Worm (Caenorhabditis elegans): ENCODE measurements around the gene F11E6.4.

The F11E6.4 gene

ce11 chrIV:17475743-17476142 is 5.6 kb upstream of the F11E6.4 start, which contains the start of gene grl-24:
grl-24 (minus strand) TSS chrIV:17475843.
- no peak for TF ChIP-seq T20F7.1 (GFP tag; optimal IDR thresholded peaks at IDR 0.05)
- peak; percentile 82 for TF ChIP-seq aha-1 (tag)

DNA sequence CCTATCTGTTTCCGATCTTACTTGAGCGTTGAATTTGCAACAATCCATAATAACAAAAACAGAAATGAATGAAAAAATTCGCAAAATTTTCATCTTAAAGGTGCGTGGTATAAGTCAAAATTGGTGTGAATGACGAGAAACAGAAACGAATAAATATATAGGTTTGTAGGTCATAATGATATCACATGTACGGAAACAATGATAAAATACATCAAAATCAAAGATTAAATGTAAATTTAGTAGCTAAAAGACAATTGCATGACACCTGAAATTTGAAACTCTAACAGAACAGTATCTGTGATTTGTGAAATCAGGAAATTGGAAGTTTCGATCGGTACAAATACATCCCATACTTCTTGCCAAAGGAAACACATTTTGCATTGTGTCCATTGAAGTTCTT is 5.1 kb upstream of the F11E6.4 start, which contains the start of gene F11E6.9:
TSS of gene F11E6.9 (minus strand) at position 101 of the 400 bp plus-strand sequence.
- TF ChIP-seq T26A8.4 (GFP tag; IDR thresholded peaks at IDR 0.05) (no peak), F10B5.3 (tag; optimal IDR thresholded peaks at IDR 0.05) (no peak), sdz-12 (GFP tag; optimal IDR thresholded peaks at IDR 0.05) (no peak), nhr-237 (tag; optimal IDR thresholded peaks at IDR 0.05) (no peak), hlh-30 (tag; optimal IDR thresholded peaks at IDR 0.05; ENCODE audit: insufficient read depth) (no peak), nhr-102 (tag; optimal IDR thresholded peaks at IDR 0.05) (no peak), lin-29 (GFP tag; IDR thresholded peaks at IDR 0.05) (no peak), lin-13 (GFP tag; optimal IDR thresholded peaks at IDR 0.05) (no peak), php-3 (GFP tag; IDR thresholded peaks at IDR 0.05) (no peak)

DNA sequence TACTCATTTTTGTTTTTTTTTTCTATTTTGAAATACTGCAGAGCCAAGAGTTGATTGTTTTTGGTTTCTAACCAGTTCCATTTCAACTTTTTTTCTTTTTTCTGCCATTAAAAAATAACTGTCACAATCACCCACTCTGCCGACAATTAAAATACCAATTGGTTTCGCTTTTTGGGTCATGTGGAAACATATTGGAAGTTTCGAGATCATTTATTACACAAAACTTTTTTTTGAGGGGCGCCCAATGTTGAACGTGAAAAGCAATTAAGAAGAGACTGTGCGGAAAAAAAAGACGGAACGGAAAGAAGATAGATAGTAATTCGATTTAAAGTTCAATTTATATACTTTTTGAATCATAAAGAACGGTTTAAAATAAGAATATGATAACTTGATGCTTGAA is 3.9 kb upstream of the F11E6.4 start:
- TF ChIP-seq ceh-62 (tag; optimal IDR thresholded peaks at IDR 0.05) = no peak
- no peak for TF ChIP-seq Y5F2A.4 (GFP tag; optimal IDR thresholded peaks at IDR 0.05)
- TF ChIP-seq zfp-2 (tag; optimal IDR thresholded peaks at IDR 0.05) = no peak
- TF ChIP-seq ctbp-1 (GFP tag; IDR thresholded peaks at IDR 0.05) = peak; percentile 34; the same call in 1 of the 2 replicates
- TF ChIP-seq nhr-28 (tag; optimal IDR thresholded peaks at IDR 0.05) = peak; percentile 1
- no peak for TF ChIP-seq D1046.2 (GFP tag; IDR thresholded peaks at IDR 0.05)
- no peak for TF ChIP-seq lin-1 (GFP tag; IDR thresholded peaks at IDR 0.05)
- TF ChIP-seq cey-2 (tag; optimal IDR thresholded peaks at IDR 0.05; ENCODE audit: borderline replicate concordance, insufficient read depth) = peak; percentile 56
- no peak for TF ChIP-seq daf-12 (tag; optimal IDR thresholded peaks at IDR 0.05)
- TF ChIP-seq dve-1 (tag; optimal IDR thresholded peaks at IDR 0.05; ENCODE audit: insufficient read depth) = peak; percentile 42
- TF ChIP-seq aly-2 (tag; optimal IDR thresholded peaks at IDR 0.05) = no peak
- TF ChIP-seq hmg-1.1 (GFP tag; IDR thresholded peaks at IDR 0.05) = 0 out of 2 replicates have a peak, but pooled peaks have one; percentile 14
- peak; percentile 40 for TF ChIP-seq hlh-30 (tag; optimal IDR thresholded peaks at IDR 0.05; ENCODE audit: insufficient read depth)
- no peak for TF ChIP-seq ztf-7 (tag; optimal IDR thresholded peaks at IDR 0.05)
- TF ChIP-seq daf-8 (GFP tag; IDR thresholded peaks at IDR 0.05) = no peak
- no peak for TF ChIP-seq lin-15B (tag; optimal IDR thresholded peaks at IDR 0.05)
- no peak for TF ChIP-seq hif-1 (tag; optimal IDR thresholded peaks at IDR 0.05)
- TF ChIP-seq mxl-3 (GFP tag; optimal IDR thresholded peaks at IDR 0.05) = no peak
- TF ChIP-seq vab-7 (GFP tag; IDR thresholded peaks at IDR 0.05) = no peak
- no peak for TF ChIP-seq nhr-237 (tag; optimal IDR thresholded peaks at IDR 0.05)
- TF ChIP-seq dmd-8 (GFP tag; IDR thresholded peaks at IDR 0.05) = no peak
- TF ChIP-seq mdl-1 (tag; optimal IDR thresholded peaks at IDR 0.05) = no peak
- TF ChIP-seq nhr-48 (tag; optimal IDR thresholded peaks at IDR 0.05) = no peak
- TF ChIP-seq mdt-29 (GFP tag; IDR thresholded peaks at IDR 0.05) = 0 out of 2 replicates have a peak, but pooled peaks have one; percentile 18
- no peak for TF ChIP-seq dpl-1 (GFP tag; optimal IDR thresholded peaks at IDR 0.05)
- TF ChIP-seq skn-1 (tag; optimal IDR thresholded peaks at IDR 0.05) = no peak
- TF ChIP-seq pqm-1 (tag; optimal IDR thresholded peaks at IDR 0.05) = no peak

- no peak for TF ChIP-seq nhr-111 (GFP tag; optimal IDR thresholded peaks at IDR 0.05)
Measured at ce11 chrIV:17473034-17473433, 2.9 kb upstream of the F11E6.4 start, which contains the start of gene gba-3. gba-3 (plus strand) TSS chrIV:17473334.

Data from whole organism, L4 larva.